Worm (Caenorhabditis elegans): ENCODE results near the gene H23N18.6.

H23N18.6 gene

ce11 chrV:4889477-4889876 lies 25.4 kb downstream of the H23N18.6 start, which contains the start of gene ugt-12 (continued):
- TF ChIP-seq gei-8 (GFP tag; optimal IDR thresholded peaks at IDR 0.05) (no peak), Y48G9A.11 (GFP tag; IDR thresholded peaks at IDR 0.05) (no peak), ZK546.5 (tag; optimal IDR thresholded peaks at IDR 0.05) (no peak), spr-1 (tag; optimal IDR thresholded peaks at IDR 0.05) (no peak), dpl-1 (GFP tag; optimal IDR thresholded peaks at IDR 0.05) (no peak), dmd-9 (GFP tag; IDR thresholded peaks at IDR 0.05) (no peak), nhr-10 (tag; optimal IDR thresholded peaks at IDR 0.05) (no peak), ceh-82 (tag; optimal IDR thresholded peaks at IDR 0.05) (no peak), zag-1 (tag; optimal IDR thresholded peaks at IDR 0.05) (no peak), nhr-102 (tag; optimal IDR thresholded peaks at IDR 0.05) (peak; percentile 28)

ce11 chrV:4885372-4885771 lies 29.5 kb downstream of the H23N18.6 start, which contains the start of gene T19H12.3:
Gene T19H12.3, plus strand, starts transcription at chrV:4885672.
- no peak for TF ChIP-seq hmg-1.1 (GFP tag; IDR thresholded peaks at IDR 0.05)
- no peak for TF ChIP-seq nhr-25 (tag; optimal IDR thresholded peaks at IDR 0.05; ENCODE audit: borderline replicate concordance, insufficient read depth)
- no peak for TF ChIP-seq tra-1 (GFP tag; IDR thresholded peaks at IDR 0.05)
- TF ChIP-seq attf-4 (tag; optimal IDR thresholded peaks at IDR 0.05): no peak
- TF ChIP-seq nhr-10 (tag; optimal IDR thresholded peaks at IDR 0.05): no peak
- no peak for TF ChIP-seq zip-2 (tag; optimal IDR thresholded peaks at IDR 0.05)
- no peak for TF ChIP-seq gei-8 (GFP tag; optimal IDR thresholded peaks at IDR 0.05)
- no peak for TF ChIP-seq ZK337.2 (GFP tag; IDR thresholded peaks at IDR 0.05)

ce11 chrV:4884490-4884889 lies 30.4 kb downstream of the H23N18.6 start, which contains the start of gene T19H12.12:
Gene T19H12.12, plus strand, starts transcription at chrV:4884790.
- no peak for TF ChIP-seq daf-12 (tag; optimal IDR thresholded peaks at IDR 0.05)
- no peak for TF ChIP-seq ama-1 (optimal IDR thresholded peaks at IDR 0.05)
- no peak for TF ChIP-seq egl-43 (GFP tag; IDR thresholded peaks at IDR 0.05)
- TF ChIP-seq nhr-11 (tag; optimal IDR thresholded peaks at IDR 0.05): no peak
- no peak for TF ChIP-seq ZK337.2 (GFP tag; IDR thresholded peaks at IDR 0.05)
- no peak for TF ChIP-seq hlh-11 (tag; optimal IDR thresholded peaks at IDR 0.05)
- no peak for TF ChIP-seq nhr-6 (tag; optimal IDR thresholded peaks at IDR 0.05)
- no peak for TF ChIP-seq lin-13 (GFP tag; optimal IDR thresholded peaks at IDR 0.05)
- TF ChIP-seq nhr-10 (tag; optimal IDR thresholded peaks at IDR 0.05): no peak
- TF ChIP-seq F44E2.7 (GFP tag; IDR thresholded peaks at IDR 0.05): no peak
- no peak for TF ChIP-seq D1046.2 (GFP tag; IDR thresholded peaks at IDR 0.05)

- TF ChIP-seq nhr-10 (tag; optimal IDR thresholded peaks at IDR 0.05) (no peak), lin-1 (GFP tag; IDR thresholded peaks at IDR 0.05) (no peak), lin-38 (GFP tag; IDR thresholded peaks at IDR 0.05) (no peak), spr-3 (GFP tag; optimal IDR thresholded peaks at IDR 0.05) (no peak), zip-2 (tag; optimal IDR thresholded peaks at IDR 0.05) (no peak), rbr-2 (tag; optimal IDR thresholded peaks at IDR 0.05) (no peak), T26A8.4 (GFP tag; IDR thresholded peaks at IDR 0.05) (no peak), spr-1 (tag; optimal IDR thresholded peaks at IDR 0.05) (no peak), duxl-1 (tag; optimal IDR thresholded peaks at IDR 0.05; ENCODE audit: poor library complexity) (no peak), lin-39 (tag; optimal IDR thresholded peaks at IDR 0.05) (no peak), mdt-29 (GFP tag; IDR thresholded peaks at IDR 0.05) (no peak), mxl-3 (GFP tag; optimal IDR thresholded peaks at IDR 0.05) (no peak), Y105C5A.15 (GFP tag; IDR thresholded peaks at IDR 0.05) (no peak), ZK337.2 (GFP tag; IDR thresholded peaks at IDR 0.05) (no peak), skn-1 (tag; optimal IDR thresholded peaks at IDR 0.05) (no peak), F49E8.2 (tag; optimal IDR thresholded peaks at IDR 0.05; ENCODE audit: borderline replicate concordance) (no peak), hlh-30 (tag; optimal IDR thresholded peaks at IDR 0.05; ENCODE audit: insufficient read depth) (no peak), fkh-10 (GFP tag; optimal IDR thresholded peaks at IDR 0.05) (no peak), nhr-237 (tag; optimal IDR thresholded peaks at IDR 0.05) (no peak)
Measured at ce11 chrV:4881377-4881776, 33.5 kb downstream of the H23N18.6 start, which contains the start of gene str-32. Gene str-32, minus strand, starts transcription at chrV:4881477.

Measured in whole organism, L4 larva.